Worm (Caenorhabditis elegans): ENCODE measurements around the gene C56G2.5.
A peak's percentile ranks its signal among the peaks of the same experiment; 100 is the strongest.

Gene C56G2.5

ce11 chrIII:6312244-6312643, 11.8 kb downstream of the C56G2.5 start:
- TF ChIP-seq lsy-12 (tag; optimal IDR thresholded peaks at IDR 0.05): no peak
- no peak for TF ChIP-seq lin-15B (tag; optimal IDR thresholded peaks at IDR 0.05)
- TF ChIP-seq nhr-67 (tag; optimal IDR thresholded peaks at IDR 0.05): no peak
- TF ChIP-seq nhr-23 (tag; optimal IDR thresholded peaks at IDR 0.05): no peak
- TF ChIP-seq unc-39 (tag; optimal IDR thresholded peaks at IDR 0.05): no peak

ce11 chrIII:6311452-6311851, 12.6 kb downstream of the C56G2.5 start:
- peak; percentile 26 for TF ChIP-seq lin-39 (tag; optimal IDR thresholded peaks at IDR 0.05)
- TF ChIP-seq elt-1 (tag; optimal IDR thresholded peaks at IDR 0.05): no peak
- TF ChIP-seq ceh-16 (tag; optimal IDR thresholded peaks at IDR 0.05): no peak
- no peak for TF ChIP-seq nhr-237 (tag; optimal IDR thresholded peaks at IDR 0.05)
- TF ChIP-seq nhr-67 (tag; optimal IDR thresholded peaks at IDR 0.05): no peak

ce11 chrIII:6310352-6310751, 13.7 kb downstream of the C56G2.5 start:
- TF ChIP-seq elt-2 (tag; optimal IDR thresholded peaks at IDR 0.05) (no peak), fkh-10 (GFP tag; optimal IDR thresholded peaks at IDR 0.05) (peak; percentile 43)

ce11 chrIII:6309066-6309465, 15.0 kb downstream of the C56G2.5 start, which contains the start of gene gar-2:
Gene gar-2, plus strand, starts transcription at chrIII:6309366.
- no peak for TF ChIP-seq unc-39 (tag; optimal IDR thresholded peaks at IDR 0.05)
- no peak for TF ChIP-seq ama-1 (optimal IDR thresholded peaks at IDR 0.05)
- TF ChIP-seq skn-1 (tag; optimal IDR thresholded peaks at IDR 0.05): no peak
- no peak for TF ChIP-seq elt-1 (tag; optimal IDR thresholded peaks at IDR 0.05)
- TF ChIP-seq nhr-25 (tag; optimal IDR thresholded peaks at IDR 0.05): no peak

- TF ChIP-seq elt-1 (tag; optimal IDR thresholded peaks at IDR 0.05) (peak; percentile 67), ztf-11 (tag; optimal IDR thresholded peaks at IDR 0.05) (no peak), lsy-12 (tag; optimal IDR thresholded peaks at IDR 0.05) (no peak), nhr-25 (tag; optimal IDR thresholded peaks at IDR 0.05) (no peak), fkh-10 (GFP tag; optimal IDR thresholded peaks at IDR 0.05) (peak; percentile 22), nfya-1 (tag; optimal IDR thresholded peaks at IDR 0.05; ENCODE audit: insufficient read depth) (peak; percentile 41)
Measured at ce11 chrIII:6307832-6308231, 16.2 kb downstream of the C56G2.5 start.

- TF ChIP-seq nhr-237 (tag; optimal IDR thresholded peaks at IDR 0.05): no peak
- TF ChIP-seq mdl-1 (tag; optimal IDR thresholded peaks at IDR 0.05): no peak
- no peak for TF ChIP-seq ztf-4 (tag; optimal IDR thresholded peaks at IDR 0.05)
- TF ChIP-seq nfya-1 (tag; optimal IDR thresholded peaks at IDR 0.05; ENCODE audit: insufficient read depth): no peak
- TF ChIP-seq ama-1 (optimal IDR thresholded peaks at IDR 0.05): no peak
- TF ChIP-seq lin-39 (tag; optimal IDR thresholded peaks at IDR 0.05): no peak
- TF ChIP-seq snpc-4 (tag; optimal IDR thresholded peaks at IDR 0.05): no peak
- TF ChIP-seq R02D3.7 (tag; optimal IDR thresholded peaks at IDR 0.05): no peak
- TF ChIP-seq ceh-9 (tag; optimal IDR thresholded peaks at IDR 0.05): no peak
- no peak for TF ChIP-seq lsy-12 (tag; optimal IDR thresholded peaks at IDR 0.05)
- TF ChIP-seq ceh-82 (tag; optimal IDR thresholded peaks at IDR 0.05): no peak
Measured at ce11 chrIII:6303787-6304186, 20.3 kb downstream of the C56G2.5 start.

- TF ChIP-seq elt-2 (tag; optimal IDR thresholded peaks at IDR 0.05) (peak; percentile 92), nhr-67 (tag; optimal IDR thresholded peaks at IDR 0.05) (no peak), snpc-4 (tag; optimal IDR thresholded peaks at IDR 0.05) (peak; percentile 30), nhr-43 (tag; optimal IDR thresholded peaks at IDR 0.05; ENCODE audit: poor library complexity, severe bottlenecking) (peak; percentile 56), nhr-28 (tag; optimal IDR thresholded peaks at IDR 0.05) (no peak), fkh-2 (tag; optimal IDR thresholded peaks at IDR 0.05) (no peak), R02D3.7 (tag; optimal IDR thresholded peaks at IDR 0.05) (no peak), daf-12 (tag; optimal IDR thresholded peaks at IDR 0.05) (no peak), tbx-2 (tag; optimal IDR thresholded peaks at IDR 0.05) (no peak), unc-39 (tag; optimal IDR thresholded peaks at IDR 0.05) (no peak), ceh-16 (tag; optimal IDR thresholded peaks at IDR 0.05) (no peak), ceh-82 (tag; optimal IDR thresholded peaks at IDR 0.05) (no peak), ZK546.5 (tag; optimal IDR thresholded peaks at IDR 0.05) (no peak), egl-5 (tag; optimal IDR thresholded peaks at IDR 0.05) (peak; percentile 46), ztf-11 (tag; optimal IDR thresholded peaks at IDR 0.05) (no peak), elt-1 (tag; optimal IDR thresholded peaks at IDR 0.05) (peak; percentile 42), egl-27 (tag; optimal IDR thresholded peaks at IDR 0.05) (no peak), nhr-11 (tag; optimal IDR thresholded peaks at IDR 0.05) (no peak), sea-2 (GFP tag; optimal IDR thresholded peaks at IDR 0.05) (no peak), lin-39 (tag; optimal IDR thresholded peaks at IDR 0.05) (peak; percentile 68), jun-1 (tag; optimal IDR thresholded peaks at IDR 0.05) (peak; percentile 78), lin-15B (tag; optimal IDR thresholded peaks at IDR 0.05) (peak; percentile 77), fkh-10 (GFP tag; optimal IDR thresholded peaks at IDR 0.05) (no peak), nhr-25 (tag; optimal IDR thresholded peaks at IDR 0.05) (peak; percentile 91), elt-3 (tag; optimal IDR thresholded peaks at IDR 0.05) (peak in 1 of 3 experiments; percentile 28), mml-1 (tag; optimal IDR thresholded peaks at IDR 0.05) (no peak), hmg-11 (tag; optimal IDR thresholded peaks at IDR 0.05) (peak; percentile 76), nhr-77 (tag; optimal IDR thresholded peaks at IDR 0.05) (no peak), nhr-76 (tag; optimal IDR thresholded peaks at IDR 0.05) (no peak), lsy-12 (tag; optimal IDR thresholded peaks at IDR 0.05) (peak; percentile 73)
Measured at ce11 chrIII:6303114-6303647, 20.9 kb downstream of the C56G2.5 start, which contains the start of gene F47D12.9. Gene F47D12.9, minus strand, starts transcription at chrIII:6303380.

Data from whole organism, L3 larva.